Worm (Caenorhabditis elegans) whole organism, L3 larva: Measurements from ENCODE around the gene nrps-1.

ENCODE experiments used
- unc-39 ChIP-seq: sonication (generic microtip); optimal IDR thresholded peaks from 4 replicates; lab custom pipeline; 2017; ENCODE audit warnings: missing biosample characterization, missing genetic modification characterization
- zag-1 ChIP-seq: fragments of 150-350 bp; optimal IDR thresholded peaks from 2 replicates; lab custom pipeline; 2014; ENCODE audit warnings: missing biosample characterization, missing genetic modification characterization
- ztf-4 ChIP-seq: fragments of 150-350 bp; optimal IDR thresholded peaks from 2 replicates; lab custom pipeline; 2014; ENCODE audit warnings: missing biosample characterization, missing genetic modification characterization

- TF ChIP-seq zag-1 (no peak), ztf-4 (no peak), unc-39 (tag; lab: Kevin White, UChicago) (no peak)
Measured at ce11 chrIII:11534624-11535079, at the start of gene nrps-1.
